Fruit fly (Drosophila melanogaster) whole organism, embryonic: ENCODE measurements around the gene Patr-1.

Experiments
- ATbp ChIP-seq: fragments of 200-800 bp; sonication (Bioruptor generic); optimal IDR thresholded peaks from 2 replicates; lab custom pipeline; 2017; ENCODE audit warnings: missing biosample characterization, mild to moderate bottlenecking, missing genetic modification characterization, missing genetic modification reagents
- Blimp-1 ChIP-seq: fragments of 200-800 bp; sonication (Bioruptor generic); optimal IDR thresholded peaks from 3 replicates; lab custom pipeline; 2018; ENCODE audit warnings: missing biosample characterization, missing genetic modification characterization, mild to moderate bottlenecking, moderate library complexity, missing genetic modification reagents
- CG10209 ChIP-seq: fragments of 200-800 bp; sonication (Bioruptor generic); optimal IDR thresholded peaks from 3 replicates; lab custom pipeline; 2017; ENCODE audit warnings: missing biosample characterization, mild to moderate bottlenecking, missing genetic modification characterization, missing genetic modification reagents
- CG10321 ChIP-seq: fragments of 200-800 bp; sonication (Bioruptor generic); IDR thresholded peaks from 2 replicates; pipeline ENCODE4 v1.3.6; 2022; ENCODE audit warnings: missing biosample characterization, missing genetic modification characterization
- CG10959 ChIP-seq: fragments of 200-800 bp; sonication (Bioruptor generic); IDR thresholded peaks from 2 replicates; pipeline ENCODE4 v1.3.6; 2022; ENCODE audit warnings: missing biosample characterization, missing genetic modification characterization
- CG14050 ChIP-seq: fragments of 200-800 bp; sonication (Bioruptor generic); IDR thresholded peaks from 3 replicates; pipeline ENCODE4 v1.3.6; 2022; ENCODE audit warnings: missing biosample characterization, missing genetic modification characterization
- CG15073 ChIP-seq: fragments of 200-800 bp; sonication (Bioruptor generic); optimal IDR thresholded peaks from 2 replicates; lab custom pipeline; 2016; ENCODE audit warnings: missing biosample characterization, missing genetic modification characterization
- CG15601 ChIP-seq: fragments of 200-800 bp; sonication (Bioruptor generic); optimal IDR thresholded peaks from 3 replicates; lab custom pipeline; 2019; ENCODE audit warnings: missing biosample characterization, mild to moderate bottlenecking, missing genetic modification characterization, moderate library complexity
- CG15696 ChIP-seq: fragments of 200-800 bp; sonication (Bioruptor generic); optimal IDR thresholded peaks from 2 replicates; lab custom pipeline; 2019; ENCODE audit warnings: missing biosample characterization, mild to moderate bottlenecking, missing genetic modification characterization, moderate library complexity
- CG18599 ChIP-seq: fragments of 200-800 bp; sonication (Bioruptor generic); optimal IDR thresholded peaks from 3 replicates; lab custom pipeline; 2017; ENCODE audit warnings: missing biosample characterization, missing genetic modification characterization, mild to moderate bottlenecking, moderate library complexity, missing genetic modification reagents
- CG2712 ChIP-seq: fragments of 200-800 bp; optimal IDR thresholded peaks from 3 replicates; lab custom pipeline; 2019; ENCODE audit warnings: missing biosample characterization, mild to moderate bottlenecking, missing genetic modification characterization, moderate library complexity
- CG31388 ChIP-seq: fragments of 200-800 bp; sonication (Bioruptor generic); optimal IDR thresholded peaks from 2 replicates; lab custom pipeline; 2016; ENCODE audit warnings: missing biosample characterization, missing genetic modification characterization
- CG3281 ChIP-seq: fragments of 200-800 bp; sonication (Bioruptor generic); optimal IDR thresholded peaks from 3 replicates; lab custom pipeline; 2017; ENCODE audit warnings: missing biosample characterization, mild to moderate bottlenecking, missing genetic modification characterization
- CG4360 ChIP-seq: fragments of 200-800 bp; sonication (Bioruptor generic); IDR thresholded peaks from 2 replicates; pipeline ENCODE4 v1.3.6; 2022; ENCODE audit warnings: missing biosample characterization, missing genetic modification characterization
- CG4820 ChIP-seq: fragments of 200-800 bp; sonication (Bioruptor generic); optimal IDR thresholded peaks from 3 replicates; lab custom pipeline; 2016; ENCODE audit warnings: missing biosample characterization, missing genetic modification characterization
- CG6175 ChIP-seq: fragments of 200-800 bp; sonication (Bioruptor generic); IDR thresholded peaks from 3 replicates; pipeline ENCODE4 v1.3.6; 2022; ENCODE audit warnings: missing biosample characterization, missing genetic modification characterization
- CG6654 ChIP-seq: fragments of 200-800 bp; sonication (Bioruptor generic); optimal IDR thresholded peaks from 2 replicates; lab custom pipeline; 2017; ENCODE audit warnings: missing biosample characterization, mild to moderate bottlenecking, missing genetic modification characterization
- CG8290 ChIP-seq, 3 experiments: fragments of 200-800 bp; sonication (Bioruptor generic); optimal IDR thresholded peaks; 2 replicates each; lab custom pipeline; 2016 to 2019; ENCODE audit warnings: missing biosample characterization in 3 of 3, missing genetic modification characterization in 3 of 3, mild to moderate bottlenecking in 2 of 3, moderate library complexity in 1 of 3
- CG8944 ChIP-seq: fragments of 200-800 bp; sonication (Bioruptor generic); optimal IDR thresholded peaks from 3 replicates; lab custom pipeline; 2016; ENCODE audit warnings: missing biosample characterization, missing genetic modification characterization
- CoRest ChIP-seq: fragments of 200-800 bp; sonication (Bioruptor generic); optimal IDR thresholded peaks from 3 replicates; lab custom pipeline; 2018; ENCODE audit warnings: missing biosample characterization, mild to moderate bottlenecking, missing genetic modification characterization, moderate library complexity
- Dek ChIP-seq: fragments of 200-800 bp; sonication (Bioruptor generic); optimal IDR thresholded peaks from 3 replicates; lab custom pipeline; 2019; ENCODE audit warnings: missing biosample characterization, mild to moderate bottlenecking, missing genetic modification characterization, moderate library complexity
- Dip2 ChIP-seq: fragments of 200-800 bp; sonication (Bioruptor generic); IDR thresholded peaks from 2 replicates; pipeline ENCODE4 v1.3.6; 2022; ENCODE audit warnings: missing biosample characterization, missing genetic modification characterization
- Ets65A ChIP-seq: fragments of 200-800 bp; sonication (Bioruptor generic); peaks from one replicate; lab custom pipeline; 2016; ENCODE audit warnings: missing biosample characterization, missing genetic modification characterization
- H2.0 ChIP-seq: fragments of 200-800 bp; sonication (Bioruptor generic); IDR thresholded peaks from 2 replicates; pipeline ENCODE4 v1.3.6; 2022; ENCODE audit warnings: missing biosample characterization, missing genetic modification characterization
- HLH3B ChIP-seq: fragments of 200-800 bp; sonication (Bioruptor generic); IDR thresholded peaks from 2 replicates; pipeline ENCODE4 v1.3.6; 2022; ENCODE audit warnings: missing biosample characterization, missing genetic modification characterization
- Jarid2 ChIP-seq: fragments of 200-800 bp; sonication (Bioruptor generic); optimal IDR thresholded peaks from 3 replicates; lab custom pipeline; 2017; ENCODE audit warnings: mild to moderate bottlenecking, missing biosample characterization, missing genetic modification reagents, missing genetic modification characterization
- Med ChIP-seq: fragments of 200-800 bp; sonication (Bioruptor generic); peaks from one replicate; lab custom pipeline; 2016; ENCODE audit warnings: missing biosample characterization, missing genetic modification characterization, mild to moderate bottlenecking, inconsistent platforms, moderate library complexity
- Opbp ChIP-seq: fragments of 200-800 bp; sonication (Bioruptor generic); IDR thresholded peaks from 3 replicates; pipeline ENCODE4 v1.3.6; 2022; ENCODE audit warnings: missing biosample characterization, missing genetic modification characterization; ENCODE audit not compliant: partially characterized antibody
- Pdp1 ChIP-seq, 2 experiments: fragments of 200-800 bp; sonication (Bioruptor generic); optimal IDR thresholded peaks; 3 replicates each; lab custom pipeline; 2016; ENCODE audit warnings: missing biosample characterization in 2 of 2, missing genetic modification characterization in 2 of 2, mild to moderate bottlenecking in 1 of 2, moderate library complexity in 1 of 2
- Trl ChIP-seq, 3 experiments: fragments of >200 bp in 2 of 3; fragments of 200-800 bp in 1 of 3; sonication (Bioruptor generic) in 1 of 3; optimal IDR thresholded peaks; 2 replicates in 1 of 3; 3 replicates in 2 of 3; lab custom pipeline; 2016 to 2017; ENCODE audit warnings: missing biosample characterization in 1 of 3, missing genetic modification characterization in 1 of 3
- ash1 ChIP-seq: fragments of 200-800 bp; sonication (Bioruptor generic); optimal IDR thresholded peaks from 2 replicates; lab custom pipeline; 2018; ENCODE audit warnings: missing biosample characterization, mild to moderate bottlenecking, missing genetic modification characterization
- az2 ChIP-seq: fragments of 200-800 bp; sonication (Bioruptor generic); optimal IDR thresholded peaks from 3 replicates; lab custom pipeline; 2016; ENCODE audit warnings: missing biosample characterization, missing genetic modification characterization
- bigmax ChIP-seq: fragments of 200-800 bp; sonication (Bioruptor generic); optimal IDR thresholded peaks from 2 replicates; lab custom pipeline; 2018; ENCODE audit warnings: missing biosample characterization, mild to moderate bottlenecking, missing genetic modification characterization
- dimm ChIP-seq: fragments of 200-800 bp; sonication (Bioruptor generic); IDR thresholded peaks from 2 replicates; pipeline ENCODE4 v1.3.6; 2022; ENCODE audit warnings: missing biosample characterization, missing genetic modification characterization
- disco-r ChIP-seq: fragments of 200-800 bp; sonication (Bioruptor generic); optimal IDR thresholded peaks from 2 replicates; lab custom pipeline; 2016; ENCODE audit warnings: missing biosample characterization, missing genetic modification characterization
- dpn ChIP-seq, 2 experiments: fragments of 200-800 bp; sonication (Bioruptor generic); optimal IDR thresholded peaks; 3 replicates each; lab custom pipeline; 2016; ENCODE audit warnings: missing biosample characterization in 2 of 2, missing genetic modification characterization in 2 of 2
- dysf ChIP-seq: fragments of 200-800 bp; sonication (Bioruptor generic); IDR thresholded peaks from 3 replicates; pipeline ENCODE4 v1.3.6; 2022; ENCODE audit warnings: missing biosample characterization, missing genetic modification characterization
- ewg ChIP-seq: fragments of 200-800 bp; sonication (Bioruptor generic); optimal IDR thresholded peaks from 3 replicates; lab custom pipeline; 2017; ENCODE audit warnings: mild to moderate bottlenecking, missing biosample characterization, missing genetic modification reagents, missing genetic modification characterization
- gsb ChIP-seq: fragments of 200-800 bp; sonication (Bioruptor generic); IDR thresholded peaks from 2 replicates; pipeline ENCODE4 v1.3.6; 2022; ENCODE audit warnings: missing biosample characterization, missing genetic modification characterization
- gsb-n ChIP-seq: fragments of 200-800 bp; sonication (Bioruptor generic); optimal IDR thresholded peaks from 3 replicates; lab custom pipeline; 2018; ENCODE audit warnings: missing biosample characterization, mild to moderate bottlenecking, missing genetic modification characterization
- org-1 ChIP-seq: fragments of 200-800 bp; sonication (Bioruptor generic); optimal IDR thresholded peaks from 2 replicates; lab custom pipeline; 2017; ENCODE audit warnings: missing biosample characterization, missing genetic modification characterization
- pum ChIP-seq: fragments of 200-800 bp; sonication (Bioruptor generic); optimal IDR thresholded peaks from 2 replicates; lab custom pipeline; 2016; ENCODE audit warnings: missing biosample characterization, missing genetic modification characterization
- rib ChIP-seq: fragments of 200-800 bp; sonication (Bioruptor generic); IDR thresholded peaks from 2 replicates; pipeline ENCODE4 v1.3.6; 2022; ENCODE audit warnings: missing biosample characterization, missing genetic modification characterization
- sens-2 ChIP-seq: fragments of 200-800 bp; sonication (Bioruptor generic); IDR thresholded peaks from 2 replicates; pipeline ENCODE4 v1.3.6; 2022; ENCODE audit warnings: missing biosample characterization, missing genetic modification characterization
- seq ChIP-seq: fragments of 200-800 bp; sonication (Bioruptor generic); IDR thresholded peaks from 2 replicates; pipeline ENCODE4 v1.3.6; 2022; ENCODE audit warnings: missing biosample characterization, missing genetic modification characterization
- slbo ChIP-seq: fragments of 200-800 bp; sonication (Bioruptor generic); IDR thresholded peaks from 2 replicates; pipeline ENCODE4 v1.3.6; 2022; ENCODE audit warnings: missing biosample characterization, missing genetic modification characterization
- sr ChIP-seq: fragments of 200-800 bp; sonication (Bioruptor generic); IDR thresholded peaks from 3 replicates; pipeline ENCODE4 v1.3.6; 2022; ENCODE audit warnings: missing biosample characterization, missing genetic modification characterization
- stc ChIP-seq: fragments of 200-800 bp; sonication (Bioruptor generic); IDR thresholded peaks from 2 replicates; pipeline ENCODE4 v1.3.6; 2022; ENCODE audit warnings: missing biosample characterization, missing genetic modification characterization
- trh ChIP-seq: fragments of 200-800 bp; sonication (Bioruptor generic); optimal IDR thresholded peaks from 2 replicates; lab custom pipeline; 2016; ENCODE audit warnings: missing biosample characterization, missing genetic modification characterization
- ttk ChIP-seq: fragments of 200-800 bp; sonication (Bioruptor generic); IDR thresholded peaks from 2 replicates; pipeline ENCODE4 v2.1.2; 2022; ENCODE audit warnings: missing biosample characterization, missing genetic modification characterization
- unpg ChIP-seq: fragments of 200-800 bp; sonication (Bioruptor generic); optimal IDR thresholded peaks from 3 replicates; lab custom pipeline; 2018; ENCODE audit warnings: missing biosample characterization, mild to moderate bottlenecking, missing genetic modification characterization, moderate library complexity

Patr-1 gene

DNA sequence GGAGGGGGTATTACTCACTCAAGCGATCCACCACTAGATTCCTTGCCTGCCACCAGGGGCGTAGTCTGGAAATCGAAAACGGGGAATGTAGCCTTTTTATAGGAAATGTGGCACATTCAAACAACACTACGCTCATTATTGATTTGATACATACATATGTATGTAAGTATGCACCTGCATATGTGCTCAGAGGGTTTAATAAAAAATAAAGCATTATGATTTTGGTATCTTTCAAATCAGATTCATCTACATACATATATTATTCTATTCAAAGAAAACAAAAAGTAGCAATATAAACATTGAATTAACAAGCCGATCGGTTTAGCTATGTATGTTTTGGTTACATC is 13.5 kb downstream of the Patr-1 start (continued):
- TF ChIP-seq CG15696 (tag; lab: Kevin White, UChicago) (peak; percentile 17), dimm (GFP tag; lab: Robert Waterston, UW) (no peak), pum (no peak), Jarid2 (no peak), CG15073 (GFP tag; lab: Kevin White, UChicago) (no peak), CG31388 (no peak), CG3281 (peak; percentile 15), CG10209 (no peak), ewg (peak; percentile 2), slbo (GFP tag; lab: Robert Waterston, UW) (no peak), gsb-n (tag; lab: Kevin White, UChicago) (peak; percentile 16), CG10959 (no peak), az2 (GFP tag; lab: Kevin White, UChicago) (no peak), sens-2 (no peak), CoRest (tag; lab: Kevin White, UChicago) (no peak), Dip2 (GFP tag; lab: Robert Waterston, UW) (no peak), org-1 (GFP tag; lab: Kevin White, UChicago) (no peak), ttk (no peak), Med (GFP tag; lab: Kevin White, UChicago) (no peak), H2.0 (GFP tag; lab: Robert Waterston, UW) (no peak), CG14050 (GFP tag; lab: Robert Waterston, UW) (no peak), bigmax (no peak), HLH3B (GFP tag; lab: Robert Waterston, UW) (no peak), Pdp1 (GFP tag; optimal IDR thresholded peaks at IDR 0.05; lab: Kevin White, UChicago) (peak in 1 of 2 experiments; percentile 21), disco-r (GFP tag; lab: Kevin White, UChicago) (no peak), CG4360 (GFP tag; lab: Robert Waterston, UW) (no peak), CG18599 (GFP tag; lab: Kevin White, UChicago) (no peak), stc (GFP tag; lab: Robert Waterston, UW) (0 out of 2 replicates have a peak, but pooled peaks have one; percentile 24), CG15601 (no peak), unpg (GFP tag; lab: Kevin White, UChicago) (peak; percentile 15)

DNA sequence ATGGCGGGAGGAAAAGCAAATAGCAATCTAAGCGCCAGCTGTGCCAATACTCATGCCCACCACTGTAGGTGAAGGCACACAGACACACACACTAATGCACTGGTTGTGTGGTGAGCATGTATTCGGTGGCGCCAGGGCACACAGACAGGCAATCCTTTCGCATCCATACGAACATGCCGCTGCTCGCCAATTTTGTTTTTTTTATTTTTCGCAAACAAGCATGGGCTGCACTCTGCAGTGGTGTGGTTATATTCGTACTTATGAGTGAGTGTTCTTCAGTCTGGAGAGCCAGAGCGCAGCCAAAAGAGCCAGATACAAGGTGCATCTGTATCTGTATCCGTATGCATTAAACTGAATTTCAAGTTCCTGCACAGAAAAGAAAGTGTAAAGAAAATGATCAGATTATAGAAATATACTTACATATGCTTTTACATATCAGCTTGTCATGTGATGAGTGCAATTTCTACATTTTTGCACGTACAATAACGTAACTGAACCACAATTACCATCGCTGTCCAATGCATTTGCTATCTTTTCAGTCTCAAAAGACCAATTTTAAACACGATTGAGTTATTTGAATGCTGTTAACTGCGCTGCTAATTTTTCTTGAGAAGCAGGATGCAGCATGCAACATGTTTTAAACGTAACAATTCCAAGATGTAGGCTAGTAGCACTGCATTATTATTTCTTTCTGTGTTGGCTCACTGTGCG is 15.9 kb downstream of the Patr-1 start:
- TF ChIP-seq dysf (GFP tag; lab: Robert Waterston, UW), result no peak
- no peak for TF ChIP-seq Trl (optimal IDR thresholded peaks at IDR 0.05; lab: Kevin White, UChicago)
- TF ChIP-seq Trl (GFP tag; optimal IDR thresholded peaks at IDR 0.05; lab: Kevin White, UChicago), result no peak
- TF ChIP-seq CG2712 (tag; lab: Kevin White, UChicago), result peak; percentile 4
- TF ChIP-seq gsb, result peak; percentile 7; the same call in 1 of the 2 replicates
- TF ChIP-seq CG6175 (GFP tag; lab: Robert Waterston, UW), result 0 out of 3 replicates have a peak, but pooled peaks have one; percentile 8
- TF ChIP-seq ash1, result no peak
- peak; percentile 28 for TF ChIP-seq CG8944 (GFP tag; lab: Kevin White, UChicago)
- no peak for TF ChIP-seq Dek
- peak in 1 of 2 experiments; percentile 8 for TF ChIP-seq dpn (GFP tag; optimal IDR thresholded peaks at IDR 0.05; lab: Kevin White, UChicago)
- TF ChIP-seq seq, result no peak
- peak; percentile 52 for TF ChIP-seq ATbp (GFP tag; lab: Kevin White, UChicago)
- TF ChIP-seq rib, result 0 out of 2 replicates have a peak, but pooled peaks have one; percentile 31
- peak; percentile 7 for TF ChIP-seq org-1 (GFP tag; lab: Kevin White, UChicago)
- TF ChIP-seq sr (GFP tag; lab: Robert Waterston, UW), result no peak
- TF ChIP-seq CG8290 (GFP tag; optimal IDR thresholded peaks at IDR 0.05; lab: Kevin White, UChicago), result no peak
- TF ChIP-seq CG8290 (tag; optimal IDR thresholded peaks at IDR 0.05; lab: Kevin White, UChicago), result peak in 1 of 2 experiments; percentile 32
- TF ChIP-seq Ets65A (GFP tag; lab: Kevin White, UChicago), result peak; percentile 49
- peak; percentile 12 for TF ChIP-seq CG4820 (GFP tag; lab: Kevin White, UChicago)
- TF ChIP-seq Blimp-1 (GFP tag; lab: Kevin White, UChicago), result peak; percentile 35
- no peak for TF ChIP-seq trh
- 0 out of 3 replicates have a peak, but pooled peaks have one; percentile 35 for TF ChIP-seq Opbp (GFP tag; lab: Robert Waterston, UW)
- peak; percentile 31 for TF ChIP-seq CG6654 (GFP tag; lab: Kevin White, UChicago)
- TF ChIP-seq CG10321, result no peak
